Fruit fly (Drosophila melanogaster): ENCODE results near the gene HP1D3csd.
A peak's percentile ranks its signal among the peaks of the same experiment; 100 is the strongest.

The HP1D3csd gene

DNA sequence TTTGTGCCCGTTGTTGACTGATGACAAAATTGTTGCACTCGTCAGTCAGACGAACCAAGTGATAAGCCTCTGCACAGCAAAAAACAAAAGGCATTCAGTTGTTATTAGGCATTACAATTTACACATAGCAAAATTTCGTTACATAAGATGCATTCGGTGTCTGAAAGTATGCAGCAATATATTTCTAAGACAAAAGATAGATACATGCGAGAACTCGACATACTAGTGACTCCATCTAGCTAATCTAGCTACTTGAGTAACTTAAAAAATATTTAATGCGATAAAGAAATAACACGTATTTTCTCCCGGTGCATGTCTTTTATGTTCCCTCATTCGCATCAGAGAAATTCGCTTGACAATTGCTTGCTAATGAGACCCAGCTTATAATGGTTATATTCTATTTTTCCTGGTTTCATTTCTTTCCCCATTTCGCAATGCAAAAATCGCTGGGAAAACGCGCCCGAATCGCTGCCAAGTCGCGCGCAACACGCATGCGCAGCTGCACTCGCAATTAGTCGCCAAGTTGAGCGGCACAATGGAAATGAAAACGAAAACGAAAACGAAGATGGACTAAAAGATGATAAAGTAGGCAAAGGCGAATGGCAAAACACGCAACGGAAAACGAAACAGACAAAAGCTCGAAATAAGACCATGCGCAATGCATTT is 27.6 kb upstream of the HP1D3csd start (continued):
- TF ChIP-seq CG10669 (GFP tag; optimal IDR thresholded peaks at IDR 0.05) (peak; percentile 67), fkh (GFP tag; optimal IDR thresholded peaks at IDR 0.05) (no peak), CG31627 (GFP tag; optimal IDR thresholded peaks at IDR 0.05) (peak; percentile 81), Sox15 (GFP tag; optimal IDR thresholded peaks at IDR 0.05) (peak; percentile 58), lz (GFP tag; optimal IDR thresholded peaks at IDR 0.05) (peak; percentile 81), CG11762 (GFP tag; optimal IDR thresholded peaks at IDR 0.05; ENCODE audit: insufficient read depth) (peak; percentile 28), OdsH (GFP tag; optimal IDR thresholded peaks at IDR 0.05) (peak; percentile 77), Met (GFP tag; optimal IDR thresholded peaks at IDR 0.05) (peak; percentile 69), vri (GFP tag; optimal IDR thresholded peaks at IDR 0.05) (peak; percentile 67)

DNA sequence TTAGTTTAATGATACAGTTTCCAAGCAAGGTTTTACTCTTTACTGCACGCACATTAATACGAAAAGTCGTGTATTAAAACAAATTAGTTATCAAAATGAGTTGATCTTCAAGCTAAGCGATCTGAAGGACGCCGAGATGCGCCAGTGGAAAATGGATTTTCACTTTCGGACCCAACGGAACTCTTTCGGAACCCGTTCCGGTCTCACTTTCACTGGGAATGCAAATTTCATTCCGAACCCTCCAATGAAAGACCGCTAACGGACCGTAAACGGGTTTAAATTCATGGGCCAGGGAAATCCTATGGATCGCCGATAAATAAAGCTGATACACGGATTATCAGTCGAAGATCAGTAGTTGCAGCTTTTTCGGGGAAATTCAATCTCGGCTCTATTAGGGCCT is 26.6 kb upstream of the HP1D3csd start:
- TF ChIP-seq Blimp-1 (GFP tag; optimal IDR thresholded peaks at IDR 0.05) (peak; percentile 17), CG10631 (GFP tag; optimal IDR thresholded peaks at IDR 0.05) (no peak)

DNA sequence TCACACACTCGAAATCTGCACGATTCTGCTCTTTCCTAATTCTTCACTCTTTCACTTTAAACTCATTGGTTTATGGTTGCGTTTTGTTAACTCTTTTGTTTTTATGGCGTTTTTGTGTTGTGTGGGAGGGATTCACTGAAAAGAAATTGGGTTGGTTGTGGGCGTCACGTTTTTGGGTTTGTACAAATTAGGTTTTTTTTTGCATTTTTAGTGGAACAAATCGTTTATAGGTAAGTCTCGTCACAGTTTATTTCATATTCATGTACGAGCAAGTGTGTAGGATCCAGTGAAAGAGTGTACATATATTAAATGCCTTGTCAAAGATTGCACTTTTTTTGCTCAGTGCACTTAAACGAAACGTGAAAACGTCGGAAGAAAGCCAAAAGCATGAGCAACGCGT is 25.3 kb upstream of the HP1D3csd start:
- no peak for TF ChIP-seq CG6276 (GFP tag; optimal IDR thresholded peaks at IDR 0.05)
- peak; percentile 45 for TF ChIP-seq Sox15 (GFP tag; optimal IDR thresholded peaks at IDR 0.05)
- peak; percentile 27 for TF ChIP-seq CG8632 (GFP tag; optimal IDR thresholded peaks at IDR 0.05)
- peak; percentile 48 for TF ChIP-seq OdsH (GFP tag; optimal IDR thresholded peaks at IDR 0.05)
- no peak for TF ChIP-seq CG3919 (GFP tag; optimal IDR thresholded peaks at IDR 0.05)
- TF ChIP-seq CG15336 (GFP tag; IDR thresholded peaks at IDR 0.05): no peak
- peak; percentile 40 for TF ChIP-seq Eip75B (GFP tag; optimal IDR thresholded peaks at IDR 0.05)
- peak; percentile 73 for TF ChIP-seq Hr39 (GFP tag; optimal IDR thresholded peaks at IDR 0.05)
- no peak for TF ChIP-seq fd59A (GFP tag; optimal IDR thresholded peaks at IDR 0.05)
- peak; percentile 47 for TF ChIP-seq acj6 (GFP tag; optimal IDR thresholded peaks at IDR 0.05)
- peak; percentile 58 for TF ChIP-seq vri (GFP tag; optimal IDR thresholded peaks at IDR 0.05)
- TF ChIP-seq CG11902 (GFP tag; optimal IDR thresholded peaks at IDR 0.05): peak; percentile 18
- peak; percentile 19 for TF ChIP-seq CG4318 (GFP tag; optimal IDR thresholded peaks at IDR 0.05)
- TF ChIP-seq CG7368 (GFP tag; optimal IDR thresholded peaks at IDR 0.05): no peak
- peak; percentile 74 for TF ChIP-seq Smox (GFP tag; optimal IDR thresholded peaks at IDR 0.05)
- TF ChIP-seq CG34406 (GFP tag; optimal IDR thresholded peaks at IDR 0.05): peak; percentile 55
- TF ChIP-seq topi (GFP tag; optimal IDR thresholded peaks at IDR 0.05): peak; percentile 62
- TF ChIP-seq Hr4 (GFP tag; optimal IDR thresholded peaks at IDR 0.05): peak; percentile 39
- peak; percentile 80 for TF ChIP-seq CG31627 (GFP tag; optimal IDR thresholded peaks at IDR 0.05)
- peak; percentile 46 for TF ChIP-seq CG10631 (GFP tag; optimal IDR thresholded peaks at IDR 0.05)
- TF ChIP-seq Ets21C (GFP tag; optimal IDR thresholded peaks at IDR 0.05): peak; percentile 65
- peak; percentile 88 for TF ChIP-seq svp (GFP tag)
- peak; percentile 79 for TF ChIP-seq esn (GFP tag; optimal IDR thresholded peaks at IDR 0.05)
- peak; percentile 80 for TF ChIP-seq Eip78C (GFP tag)
- TF ChIP-seq net (GFP tag; optimal IDR thresholded peaks at IDR 0.05): peak; percentile 22
- peak; percentile 68 for TF ChIP-seq Sox102F (GFP tag; optimal IDR thresholded peaks at IDR 0.05)
- TF ChIP-seq Lpt (GFP tag; optimal IDR thresholded peaks at IDR 0.05): no peak
- peak; percentile 44 for TF ChIP-seq pdm3 (GFP tag; optimal IDR thresholded peaks at IDR 0.05)
- no peak for TF ChIP-seq spab (GFP tag; optimal IDR thresholded peaks at IDR 0.05)
- no peak for TF ChIP-seq CG11762 (GFP tag; optimal IDR thresholded peaks at IDR 0.05; ENCODE audit: insufficient read depth)
- TF ChIP-seq CG6792 (GFP tag; optimal IDR thresholded peaks at IDR 0.05): peak; percentile 53
- peak; percentile 75 for TF ChIP-seq lz (GFP tag; optimal IDR thresholded peaks at IDR 0.05)
- TF ChIP-seq Sox14 (GFP tag; optimal IDR thresholded peaks at IDR 0.05): peak; percentile 49
- TF ChIP-seq Met (GFP tag; optimal IDR thresholded peaks at IDR 0.05): peak; percentile 75
- TF ChIP-seq CG1621 (tag; optimal IDR thresholded peaks at IDR 0.05): no peak
- TF ChIP-seq achi (GFP tag; optimal IDR thresholded peaks at IDR 0.05): peak; percentile 24
- peak; percentile 41 for TF ChIP-seq CG32006 (GFP tag; optimal IDR thresholded peaks at IDR 0.05)
- peak; percentile 52 for TF ChIP-seq cyc (GFP tag; optimal IDR thresholded peaks at IDR 0.05)

Measured in whole organism, prepupa.